Worm (Caenorhabditis elegans) whole organism, L2 larva: ENCODE results near the gene fce-2.

Experiments
- F13H6.1 ChIP-seq: sonication (generic microtip); optimal IDR thresholded peaks from 2 replicates; lab custom pipeline; 2016; ENCODE audit warnings: missing genetic modification characterization, missing compliant biosample characterization
- Y55F3AM.14 ChIP-seq: fragments of 200-800 bp; sonication (Bioruptor generic); optimal IDR thresholded peaks from 2 replicates; lab custom pipeline; 2018; ENCODE audit warnings: mild to moderate bottlenecking, missing genetic modification characterization, missing compliant biosample characterization
- ZK546.5 ChIP-seq: sonication (generic microtip); optimal IDR thresholded peaks from 2 replicates; lab custom pipeline; 2017; ENCODE audit warnings: missing biosample characterization, missing genetic modification characterization
- alr-1 ChIP-seq: fragments of 150-350 bp; optimal IDR thresholded peaks from 2 replicates; lab custom pipeline; 2014; ENCODE audit warnings: missing biosample characterization, missing genetic modification characterization
- aly-2 ChIP-seq: fragments of 150-350 bp; optimal IDR thresholded peaks from 2 replicates; lab custom pipeline; 2014; ENCODE audit warnings: missing biosample characterization, missing genetic modification characterization
- blmp-1 ChIP-seq: sonication (generic microtip); optimal IDR thresholded peaks from 2 replicates; lab custom pipeline; 2017; ENCODE audit warnings: missing genetic modification characterization, mild to moderate bottlenecking, missing compliant biosample characterization, antibody characterized with exemption, moderate library complexity; ENCODE audit not compliant: insufficient read depth
- ceh-16 ChIP-seq: fragments of 150-350 bp; optimal IDR thresholded peaks from 2 replicates; lab custom pipeline; 2014; ENCODE audit warnings: missing biosample characterization, missing genetic modification characterization
- ceh-82 ChIP-seq: fragments of 150-350 bp; optimal IDR thresholded peaks from 2 replicates; lab custom pipeline; 2014; ENCODE audit warnings: missing biosample characterization, missing genetic modification characterization
- crh-2 ChIP-seq: sonication (generic microtip); optimal IDR thresholded peaks from 2 replicates; lab custom pipeline; 2017; ENCODE audit warnings: missing biosample characterization, missing genetic modification characterization
- dmd-4 ChIP-seq: sonication (generic microtip); optimal IDR thresholded peaks from 2 replicates; lab custom pipeline; 2017; ENCODE audit warnings: missing biosample characterization, missing genetic modification characterization
- egl-27 ChIP-seq: sonication (generic microtip); optimal IDR thresholded peaks from 3 replicates; lab custom pipeline; 2017; ENCODE audit warnings: missing biosample characterization, missing genetic modification reagents, missing genetic modification characterization
- elt-1 ChIP-seq: fragments of 150-350 bp; optimal IDR thresholded peaks from 2 replicates; lab custom pipeline; 2014; ENCODE audit warnings: missing biosample characterization, missing genetic modification characterization
- elt-3 ChIP-seq: sonication (generic microtip); optimal IDR thresholded peaks from 2 replicates; lab custom pipeline; 2017; ENCODE audit warnings: missing biosample characterization, missing genetic modification characterization
- fos-1 ChIP-seq: fragments of 150-350 bp; optimal IDR thresholded peaks from 2 replicates; lab custom pipeline; 2014; ENCODE audit warnings: missing biosample characterization, missing genetic modification characterization
- gmeb-1 ChIP-seq: fragments of 150-350 bp; optimal IDR thresholded peaks from 2 replicates; lab custom pipeline; 2014; ENCODE audit warnings: missing biosample characterization, missing genetic modification characterization
- lin-11 ChIP-seq: fragments of 150-350 bp; sonication (generic microtip); optimal IDR thresholded peaks from 2 replicates; lab custom pipeline; 2014; ENCODE audit warnings: missing biosample characterization, missing genetic modification characterization, inconsistent platforms, mixed read lengths
- lin-13 ChIP-seq: fragments of 150-350 bp; optimal IDR thresholded peaks from 2 replicates; lab custom pipeline; 2014; ENCODE audit warnings: missing biosample characterization, missing genetic modification reagents, missing genetic modification characterization
- lin-39 ChIP-seq: fragments of 150-350 bp; optimal IDR thresholded peaks from 2 replicates; lab custom pipeline; 2014; ENCODE audit warnings: missing biosample characterization, missing genetic modification reagents, missing genetic modification characterization
- lsy-2 ChIP-seq, 2 experiments: fragments of 150-350 bp in 1 of 2; sonication (generic microtip) in 1 of 2; optimal IDR thresholded peaks; 2 replicates each; lab custom pipeline; 2014 to 2017; ENCODE audit warnings: missing biosample characterization in 2 of 2, missing genetic modification characterization in 2 of 2
- mab-5 ChIP-seq: fragments of 150-350 bp; optimal IDR thresholded peaks from 2 replicates; lab custom pipeline; 2014; ENCODE audit warnings: missing biosample characterization, missing genetic modification characterization
- mbf-1 ChIP-seq: sonication (generic microtip); optimal IDR thresholded peaks from 2 replicates; lab custom pipeline; 2017; ENCODE audit warnings: missing biosample characterization, missing genetic modification characterization
- mdl-1 ChIP-seq, 2 experiments: fragments of 150-350 bp in 1 of 2; sonication (generic microtip) in 1 of 2; optimal IDR thresholded peaks; 2 replicates each; lab custom pipeline; 2017; ENCODE audit warnings: missing biosample characterization in 2 of 2, missing genetic modification characterization in 2 of 2
- nhr-10 ChIP-seq: sonication (generic microtip); optimal IDR thresholded peaks from 2 replicates; lab custom pipeline; 2017; ENCODE audit warnings: missing biosample characterization, missing genetic modification characterization
- nhr-11 ChIP-seq: fragments of 150-350 bp; optimal IDR thresholded peaks from 2 replicates; lab custom pipeline; 2014; ENCODE audit warnings: missing biosample characterization, missing genetic modification characterization
- nhr-129 ChIP-seq: fragments of 150-350 bp; optimal IDR thresholded peaks from 2 replicates; lab custom pipeline; 2014; ENCODE audit warnings: missing biosample characterization, missing genetic modification characterization
- nhr-21 ChIP-seq: fragments of 150-350 bp; optimal IDR thresholded peaks from 2 replicates; lab custom pipeline; 2014; ENCODE audit warnings: missing biosample characterization, missing genetic modification characterization
- nhr-23 ChIP-seq: fragments of 150-350 bp; optimal IDR thresholded peaks from 2 replicates; lab custom pipeline; 2014; ENCODE audit warnings: missing biosample characterization, missing genetic modification reagents, missing genetic modification characterization
- nhr-237 ChIP-seq: fragments of 150-350 bp; optimal IDR thresholded peaks from 2 replicates; lab custom pipeline; 2014; ENCODE audit warnings: missing biosample characterization, missing genetic modification characterization
- nhr-25 ChIP-seq: fragments of 150-350 bp; sonication (generic microtip); optimal IDR thresholded peaks from 3 replicates; lab custom pipeline; 2014; ENCODE audit warnings: missing biosample characterization, missing genetic modification characterization
- nhr-6 ChIP-seq: fragments of 150-350 bp; optimal IDR thresholded peaks from 2 replicates; lab custom pipeline; 2014; ENCODE audit warnings: missing biosample characterization, missing genetic modification characterization
- peb-1 ChIP-seq: fragments of 150-350 bp; optimal IDR thresholded peaks from 2 replicates; lab custom pipeline; 2014; ENCODE audit warnings: missing biosample characterization, missing genetic modification characterization
- sem-4 ChIP-seq: fragments of 150-350 bp; optimal IDR thresholded peaks from 2 replicates; lab custom pipeline; 2014; ENCODE audit warnings: missing biosample characterization, missing genetic modification reagents, missing genetic modification characterization
- sma-3 ChIP-seq: sonication (generic microtip); optimal IDR thresholded peaks from 2 replicates; lab custom pipeline; 2016; ENCODE audit warnings: missing genetic modification reagents, missing genetic modification characterization, missing compliant biosample characterization
- sma-9 ChIP-seq, 2 experiments: fragments of 150-350 bp in 1 of 2; sonication (generic microtip) in 1 of 2; optimal IDR thresholded peaks; 2 replicates each; lab custom pipeline; 2014 to 2016; ENCODE audit warnings: missing genetic modification characterization in 2 of 2, mild to moderate bottlenecking in 1 of 2, missing biosample characterization in 1 of 2, missing compliant biosample characterization in 1 of 2, missing genetic modification reagents in 1 of 2, moderate library complexity in 1 of 2
- snpc-4 ChIP-seq: fragments of 150-350 bp; optimal IDR thresholded peaks from 2 replicates; lab custom pipeline; 2014; ENCODE audit warnings: missing biosample characterization, missing genetic modification characterization
- unc-39 ChIP-seq: fragments of 150-350 bp; optimal IDR thresholded peaks from 2 replicates; lab custom pipeline; 2014; ENCODE audit warnings: missing biosample characterization, missing genetic modification characterization
- unc-55 ChIP-seq: fragments of 150-350 bp; sonication (generic microtip); optimal IDR thresholded peaks from 3 replicates; lab custom pipeline; 2014; ENCODE audit warnings: missing biosample characterization, missing genetic modification reagents, missing genetic modification characterization
- unc-62 ChIP-seq: fragments of 150-350 bp; optimal IDR thresholded peaks from 2 replicates; lab custom pipeline; 2014; ENCODE audit warnings: missing biosample characterization, missing genetic modification reagents, missing genetic modification characterization
- zag-1 ChIP-seq: fragments of 150-350 bp; optimal IDR thresholded peaks from 2 replicates; lab custom pipeline; 2014; ENCODE audit warnings: missing biosample characterization, missing genetic modification characterization
- ztf-11 ChIP-seq: sonication (generic microtip); optimal IDR thresholded peaks from 2 replicates; lab custom pipeline; 2017; ENCODE audit warnings: missing biosample characterization, missing genetic modification characterization

The fce-2 gene

ce11 chrV:20418768-20419167, 6.3 kb upstream of the fce-2 start (continued):
- no peak for TF ChIP-seq nhr-10 (tag; lab: Kevin White, UChicago)
- peak; percentile 57 for TF ChIP-seq egl-27
- TF ChIP-seq elt-1 (tag; lab: Kevin White, UChicago) = no peak
- TF ChIP-seq dmd-4 (tag; lab: Kevin White, UChicago) = no peak
- TF ChIP-seq mdl-1 (tag; optimal IDR thresholded peaks at IDR 0.05; lab: Kevin White, UChicago) = peak in 1 of 2 experiments; percentile 73

ce11 chrV:20419643-20420042, 5.5 kb upstream of the fce-2 start:
- TF ChIP-seq mdl-1 (tag; optimal IDR thresholded peaks at IDR 0.05; lab: Kevin White, UChicago) (no peak), nhr-129 (tag; lab: Kevin White, UChicago) (peak; percentile 28)

- TF ChIP-seq F13H6.1 (tag; lab: Kevin White, UChicago) (no peak), ceh-16 (tag; lab: Kevin White, UChicago) (peak; percentile 36), nhr-25 (peak; percentile 81), sma-9 (GFP tag; optimal IDR thresholded peaks at IDR 0.05; lab: Kevin White, UChicago) (peak; percentile 70), sma-9 (tag; optimal IDR thresholded peaks at IDR 0.05; lab: Kevin White, UChicago) (no peak), sma-3 (no peak)
Observed at ce11 chrV:20422738-20423137, 2.4 kb upstream of the fce-2 start.

ce11 chrV:20423428-20423827, 1.7 kb upstream of the fce-2 start:
- TF ChIP-seq crh-2 (no peak), lsy-2 (tag; optimal IDR thresholded peaks at IDR 0.05; lab: Kevin White, UChicago) (peak in 1 of 2 experiments; percentile 15), dmd-4 (tag; lab: Kevin White, UChicago) (no peak), blmp-1 (tag; lab: Kevin White, UChicago) (no peak), Y55F3AM.14 (no peak), F13H6.1 (tag; lab: Kevin White, UChicago) (peak; percentile 8), lin-39 (tag; lab: Kevin White, UChicago) (no peak), unc-62 (no peak), sma-9 (GFP tag; optimal IDR thresholded peaks at IDR 0.05; lab: Kevin White, UChicago) (peak; percentile 82), sma-9 (tag; optimal IDR thresholded peaks at IDR 0.05; lab: Kevin White, UChicago) (no peak), fos-1 (peak; percentile 71), nhr-237 (tag; lab: Kevin White, UChicago) (no peak), peb-1 (tag; lab: Kevin White, UChicago) (no peak), nhr-21 (peak; percentile 4)

ce11 chrV:20424229-20425182, 595 bp upstream of the fce-2 start:
- no peak for TF ChIP-seq peb-1 (tag; lab: Kevin White, UChicago)
- peak; percentile 27 to 47 for TF ChIP-seq lsy-2 (tag; optimal IDR thresholded peaks at IDR 0.05; lab: Kevin White, UChicago)
- TF ChIP-seq lin-13 (GFP tag; lab: Kevin White, UChicago) = peak; percentile 48
- peak; percentile 45 for TF ChIP-seq nhr-129 (tag; lab: Kevin White, UChicago)
- TF ChIP-seq alr-1 = no peak
- TF ChIP-seq lin-39 (tag; lab: Kevin White, UChicago) = no peak
- TF ChIP-seq lin-11 (tag; lab: Kevin White, UChicago) = no peak
- no peak for TF ChIP-seq dmd-4 (tag; lab: Kevin White, UChicago)
- TF ChIP-seq elt-3 = no peak
- peak; percentile 86 for TF ChIP-seq gmeb-1 (tag; lab: Kevin White, UChicago)
- TF ChIP-seq mbf-1 (tag; lab: Kevin White, UChicago) = no peak
- TF ChIP-seq nhr-6 (tag; lab: Kevin White, UChicago) = peak; percentile 30
- no peak for TF ChIP-seq zag-1 (tag; lab: Kevin White, UChicago)
- TF ChIP-seq nhr-23 (tag; lab: Kevin White, UChicago) = no peak
- no peak for TF ChIP-seq mab-5
- no peak for TF ChIP-seq ceh-82 (tag; lab: Kevin White, UChicago)
- TF ChIP-seq unc-62 = no peak
- TF ChIP-seq unc-55 (GFP tag; lab: Kevin White, UChicago) = peak; percentile 72
- no peak for TF ChIP-seq elt-1 (tag; lab: Kevin White, UChicago)
- TF ChIP-seq Y55F3AM.14 = no peak
- TF ChIP-seq aly-2 (tag; lab: Kevin White, UChicago) = no peak
- peak; percentile 96 for TF ChIP-seq sma-9 (GFP tag; optimal IDR thresholded peaks at IDR 0.05; lab: Kevin White, UChicago)
- no peak for TF ChIP-seq sma-9 (tag; optimal IDR thresholded peaks at IDR 0.05; lab: Kevin White, UChicago)
- TF ChIP-seq egl-27 = peak; percentile 49
- TF ChIP-seq unc-39 (tag; lab: Kevin White, UChicago) = no peak
- TF ChIP-seq ZK546.5 (tag; lab: Kevin White, UChicago) = no peak
- TF ChIP-seq fos-1 = peak; percentile 60
- peak; percentile 75 for TF ChIP-seq F13H6.1 (tag; lab: Kevin White, UChicago)
- peak; percentile 48 for TF ChIP-seq blmp-1 (tag; lab: Kevin White, UChicago)
- TF ChIP-seq nhr-11 = no peak
- TF ChIP-seq sem-4 = peak; percentile 6
- TF ChIP-seq snpc-4 (tag; lab: Kevin White, UChicago) = peak; percentile 19
- TF ChIP-seq ztf-11 (tag; lab: Kevin White, UChicago) = no peak
- TF ChIP-seq nhr-10 (tag; lab: Kevin White, UChicago) = no peak
- peak; percentile 39 for TF ChIP-seq sma-3
- peak; percentile 39 for TF ChIP-seq nhr-21
